Worm (Caenorhabditis elegans) whole organism, L1 larva: ENCODE results near the gene srx-93.

Experiments used
- C04F5.9 ChIP-seq: sonication (generic microtip); optimal IDR thresholded peaks from 2 replicates; lab custom pipeline; 2016; ENCODE audit warnings: missing genetic modification characterization, missing compliant biosample characterization
- C16A3.4 ChIP-seq: fragments of 150-350 bp; optimal IDR thresholded peaks from 2 replicates; lab custom pipeline; 2014; ENCODE audit warnings: missing biosample characterization, missing genetic modification characterization
- F16B12.6 ChIP-seq: fragments of 150-350 bp; optimal IDR thresholded peaks from 2 replicates; lab custom pipeline; 2014; ENCODE audit warnings: missing biosample characterization, missing genetic modification characterization
- aha-1 ChIP-seq: fragments of 150-350 bp; optimal IDR thresholded peaks from 2 replicates; lab custom pipeline; 2014; ENCODE audit warnings: missing biosample characterization, missing genetic modification characterization
- ceh-8 ChIP-seq: fragments of 200-800 bp; sonication (Bioruptor generic); optimal IDR thresholded peaks from 2 replicates; lab custom pipeline; 2018; ENCODE audit warnings: mild to moderate bottlenecking, missing genetic modification characterization, moderate library complexity, missing compliant biosample characterization
- ceh-82 ChIP-seq, 3 experiments: fragments of 150-350 bp in 1 of 3; sonication (generic microtip) in 2 of 3; optimal IDR thresholded peaks; 2 replicates each; lab custom pipeline; 2014 to 2017; ENCODE audit warnings: missing biosample characterization in 3 of 3, missing genetic modification characterization in 3 of 3
- ceh-88 ChIP-seq: fragments of 200-800 bp; sonication (Bioruptor generic); IDR thresholded peaks from 2 replicates; pipeline ENCODE4 v1.3.6; 2022; ENCODE audit warnings: missing genetic modification characterization, missing compliant biosample characterization
- ces-1 ChIP-seq: fragments of 150-350 bp; optimal IDR thresholded peaks from 2 replicates; lab custom pipeline; 2014; ENCODE audit warnings: missing biosample characterization, missing genetic modification reagents, missing genetic modification characterization
- dpl-1 ChIP-seq, 3 experiments: fragments of 150-350 bp in 2 of 3; sonication (generic microtip) in 1 of 3; optimal IDR thresholded peaks; 2 replicates each; lab custom pipeline; 2014 to 2017; ENCODE audit warnings: missing biosample characterization in 3 of 3, missing genetic modification characterization in 3 of 3, missing genetic modification reagents in 3 of 3
- dsc-1 ChIP-seq: sonication (generic microtip); optimal IDR thresholded peaks from 2 replicates; lab custom pipeline; 2016; ENCODE audit warnings: mild to moderate bottlenecking, missing genetic modification characterization, missing compliant biosample characterization
- efl-1 ChIP-seq, 4 experiments: fragments of 150-350 bp; optimal IDR thresholded peaks in 3 of 4; peaks in 1 of 4; 1 replicate in 1 of 4; 2 replicates in 3 of 4; lab custom pipeline; 2014; ENCODE audit warnings: missing biosample characterization in 2 of 4, missing genetic modification characterization in 2 of 4, missing genetic modification reagents in 2 of 4
- efl-3 ChIP-seq: fragments of 200-800 bp; sonication (Bioruptor generic); optimal IDR thresholded peaks from 2 replicates; lab custom pipeline; 2018; ENCODE audit warnings: mild to moderate bottlenecking, missing genetic modification characterization, missing compliant biosample characterization
- egl-27 ChIP-seq, 2 experiments: fragments of 150-350 bp in 1 of 2; sonication (generic microtip); optimal IDR thresholded peaks; 3 replicates each; lab custom pipeline; 2017 to 2018; ENCODE audit warnings: missing biosample characterization in 2 of 2, missing genetic modification characterization in 2 of 2, missing genetic modification reagents in 2 of 2
- elt-2 ChIP-seq: sonication (generic microtip); optimal IDR thresholded peaks from 2 replicates; lab custom pipeline; 2016; ENCODE audit warnings: missing genetic modification characterization, mild to moderate bottlenecking, inconsistent platforms, missing compliant biosample characterization, missing genetic modification reagents
- ets-5 ChIP-seq: fragments of 200-800 bp; sonication (Bioruptor generic); IDR thresholded peaks from 2 replicates; pipeline ENCODE4 v1.3.6; 2022; ENCODE audit warnings: missing genetic modification characterization, missing compliant biosample characterization
- fkh-10 ChIP-seq: sonication (generic microtip); optimal IDR thresholded peaks from 2 replicates; lab custom pipeline; 2017; ENCODE audit warnings: missing biosample characterization, missing genetic modification reagents, missing genetic modification characterization
- fkh-8 ChIP-seq: sonication (generic microtip); optimal IDR thresholded peaks from 2 replicates; lab custom pipeline; 2016; ENCODE audit warnings: mild to moderate bottlenecking, missing genetic modification characterization, missing compliant biosample characterization
- fos-1 ChIP-seq: fragments of 150-350 bp; optimal IDR thresholded peaks from 2 replicates; lab custom pipeline; 2014; ENCODE audit warnings: missing biosample characterization, missing genetic modification characterization
- grh-1 ChIP-seq: fragments of 200-800 bp; sonication (Bioruptor generic); IDR thresholded peaks from 2 replicates; pipeline ENCODE4 v1.3.6; 2022; ENCODE audit warnings: missing genetic modification reagents, missing genetic modification characterization, missing compliant biosample characterization
- hlh-4 ChIP-seq: sonication (generic microtip); optimal IDR thresholded peaks from 2 replicates; lab custom pipeline; 2016; ENCODE audit warnings: mild to moderate bottlenecking, missing genetic modification characterization, missing compliant biosample characterization
- hpl-2 ChIP-seq: fragments of 150-350 bp; optimal IDR thresholded peaks from 2 replicates; lab custom pipeline; 2014; ENCODE audit warnings: missing biosample characterization, missing genetic modification reagents, missing genetic modification characterization
- lin-14 ChIP-seq: fragments of 200-800 bp; sonication (Bioruptor generic); optimal IDR thresholded peaks from 2 replicates; lab custom pipeline; 2018; ENCODE audit warnings: mild to moderate bottlenecking, missing genetic modification characterization, moderate library complexity, missing compliant biosample characterization
- lin-35 ChIP-seq, 2 experiments: fragments of 150-350 bp; optimal IDR thresholded peaks; 2 replicates each; lab custom pipeline; 2014; ENCODE audit warnings: missing biosample characterization in 2 of 2, missing genetic modification characterization in 2 of 2, missing genetic modification reagents in 2 of 2
- lir-3 ChIP-seq: sonication (generic microtip); optimal IDR thresholded peaks from 2 replicates; lab custom pipeline; 2016; ENCODE audit warnings: mild to moderate bottlenecking, missing genetic modification characterization, moderate library complexity, missing compliant biosample characterization; ENCODE audit not compliant: poor library complexity
- lsy-2 ChIP-seq, 2 experiments: fragments of 150-350 bp; optimal IDR thresholded peaks; 2 replicates each; lab custom pipeline; 2014; ENCODE audit warnings: missing biosample characterization in 2 of 2, missing genetic modification characterization in 2 of 2
- mab-9 ChIP-seq: fragments of 200-800 bp; sonication (Bioruptor generic); IDR thresholded peaks from 2 replicates; pipeline ENCODE4 v1.3.6; 2022; ENCODE audit warnings: missing genetic modification reagents, missing genetic modification characterization, missing compliant biosample characterization
- mef-2 ChIP-seq: fragments of 150-350 bp; optimal IDR thresholded peaks from 2 replicates; lab custom pipeline; 2014; ENCODE audit warnings: missing biosample characterization, missing genetic modification characterization
- nhr-11 ChIP-seq: fragments of 150-350 bp; optimal IDR thresholded peaks from 2 replicates; lab custom pipeline; 2014; ENCODE audit warnings: missing biosample characterization, missing genetic modification characterization
- nhr-12 ChIP-seq: sonication (generic microtip); optimal IDR thresholded peaks from 2 replicates; lab custom pipeline; 2017; ENCODE audit warnings: missing biosample characterization, missing genetic modification characterization
- nhr-237 ChIP-seq: fragments of 150-350 bp; optimal IDR thresholded peaks from 2 replicates; lab custom pipeline; 2014; ENCODE audit warnings: missing biosample characterization, missing genetic modification characterization
- nhr-71 ChIP-seq: sonication (generic microtip); optimal IDR thresholded peaks from 2 replicates; lab custom pipeline; 2016; ENCODE audit warnings: mild to moderate bottlenecking, missing genetic modification characterization, moderate library complexity, missing compliant biosample characterization
- nhr-76 ChIP-seq: sonication (generic microtip); optimal IDR thresholded peaks from 2 replicates; lab custom pipeline; 2017; ENCODE audit warnings: missing biosample characterization, missing genetic modification characterization
- nhr-84 ChIP-seq: sonication (generic microtip); optimal IDR thresholded peaks from 2 replicates; lab custom pipeline; 2017; ENCODE audit warnings: missing biosample characterization, missing genetic modification characterization
- nhr-85 ChIP-seq: sonication (generic microtip); peaks from one replicate; lab custom pipeline; 2016; ENCODE audit warnings: missing genetic modification characterization, inconsistent platforms, missing compliant biosample characterization
- nhr-90 ChIP-seq: sonication (generic microtip); optimal IDR thresholded peaks from 2 replicates; lab custom pipeline; 2016; ENCODE audit warnings: mild to moderate bottlenecking, missing genetic modification characterization, missing compliant biosample characterization; ENCODE audit not compliant: poor library complexity
- pqm-1 ChIP-seq: sonication (generic microtip); optimal IDR thresholded peaks from 3 replicates; lab custom pipeline; 2017; ENCODE audit warnings: missing biosample characterization, missing genetic modification characterization
- rnt-1 ChIP-seq: sonication (generic microtip); optimal IDR thresholded peaks from 2 replicates; lab custom pipeline; 2016; ENCODE audit warnings: mild to moderate bottlenecking, missing genetic modification characterization, moderate library complexity, missing compliant biosample characterization
- snpc-4 ChIP-seq: fragments of 150-350 bp; optimal IDR thresholded peaks from 2 replicates; lab custom pipeline; 2014; ENCODE audit warnings: missing biosample characterization, missing genetic modification characterization
- tbx-2 ChIP-seq: sonication (generic microtip); optimal IDR thresholded peaks from 2 replicates; lab custom pipeline; 2016; ENCODE audit warnings: missing genetic modification characterization, missing compliant biosample characterization
- unc-86 ChIP-seq: sonication (generic microtip); optimal IDR thresholded peaks from 2 replicates; lab custom pipeline; 2016; ENCODE audit warnings: missing genetic modification characterization, missing compliant biosample characterization
- vab-15 ChIP-seq: sonication (generic microtip); optimal IDR thresholded peaks from 2 replicates; lab custom pipeline; 2017; ENCODE audit warnings: missing genotype, mild to moderate bottlenecking, missing genetic modification characterization, missing compliant biosample characterization
- zip-4 ChIP-seq: fragments of 200-800 bp; sonication (Bioruptor generic); optimal IDR thresholded peaks from 2 replicates; lab custom pipeline; 2018; ENCODE audit warnings: mild to moderate bottlenecking, missing genetic modification characterization, moderate library complexity, missing compliant biosample characterization

The srx-93 gene

DNA sequence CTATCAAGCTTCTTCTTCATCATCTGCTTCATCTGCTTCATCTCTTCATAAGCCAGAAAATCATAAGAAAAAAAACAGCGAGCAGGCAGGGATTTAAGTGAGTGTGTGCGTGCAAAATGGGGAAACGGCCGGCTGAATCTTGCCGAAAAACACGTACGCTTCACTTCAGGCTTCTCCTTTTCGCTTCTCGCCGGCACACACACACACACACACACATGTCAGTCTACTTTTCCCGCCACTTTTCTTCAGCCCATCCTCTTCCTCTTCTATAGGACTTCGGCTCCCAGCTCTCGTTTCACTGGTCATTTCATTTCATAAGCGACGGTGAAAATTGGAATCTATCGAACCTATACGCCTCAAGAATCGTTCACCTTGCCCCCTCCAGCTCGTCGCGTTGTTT lies 41.3 kb downstream of the srx-93 start:
- TF ChIP-seq efl-1 (optimal IDR thresholded peaks at IDR 0.05; lab: Kevin White, UChicago), result no peak
- TF ChIP-seq efl-1 (GFP tag; optimal IDR thresholded peaks at IDR 0.05 in 1 of 2; lab: Kevin White, UChicago), result peak in 1 of 2 experiments; percentile 88
- TF ChIP-seq nhr-76 (tag; lab: Kevin White, UChicago), result no peak
- TF ChIP-seq dpl-1 (GFP tag; optimal IDR thresholded peaks at IDR 0.05; lab: Kevin White, UChicago), result peak in 1 of 3 experiments; percentile 11
- TF ChIP-seq nhr-85 (tag; lab: Kevin White, UChicago), result no peak
- TF ChIP-seq fkh-8 (tag; lab: Kevin White, UChicago), result peak; percentile 27
- no peak for TF ChIP-seq ets-5
- TF ChIP-seq dsc-1 (tag; lab: Kevin White, UChicago), result peak; percentile 6
- no peak for TF ChIP-seq mab-9 (GFP tag; lab: Robert Waterston, UW)
- peak; percentile 29 for TF ChIP-seq lin-14
- TF ChIP-seq unc-86 (tag; lab: Kevin White, UChicago), result no peak
- TF ChIP-seq snpc-4, result no peak
- TF ChIP-seq ces-1, result no peak
- TF ChIP-seq rnt-1, result no peak

ce11 chrV:3578813-3579212 lies 41.7 kb downstream of the srx-93 start, which contains the start of gene pygl-1:
Gene pygl-1 (plus strand): TSS chrV:3579023.
- TF ChIP-seq F16B12.6 (tag; lab: Kevin White, UChicago) (peak; percentile 32), pqm-1 (no peak), aha-1 (tag; lab: Kevin White, UChicago) (no peak), vab-15 (tag; lab: Kevin White, UChicago) (no peak), mab-9 (GFP tag; lab: Robert Waterston, UW) (no peak), rnt-1 (no peak), ceh-8 (GFP tag; lab: Kevin White, UChicago) (no peak), hpl-2 (GFP tag; lab: Kevin White, UChicago) (no peak), nhr-237 (tag; lab: Kevin White, UChicago) (no peak), C04F5.9 (tag; lab: Kevin White, UChicago) (no peak), nhr-71 (tag; lab: Kevin White, UChicago) (no peak), nhr-90 (no peak), lsy-2 (tag; optimal IDR thresholded peaks at IDR 0.05; lab: Kevin White, UChicago) (peak; percentile 64 to 92), ceh-88 (no peak), ceh-82 (tag; optimal IDR thresholded peaks at IDR 0.05; lab: Kevin White, UChicago) (no peak), fos-1 (tag; lab: Kevin White, UChicago) (no peak), egl-27 (tag; optimal IDR thresholded peaks at IDR 0.05; lab: Kevin White, UChicago) (no peak), lir-3 (no peak), mef-2 (no peak), grh-1 (GFP tag; lab: Robert Waterston, UW) (no peak), nhr-84 (no peak), snpc-4 (no peak), hlh-4 (tag; lab: Kevin White, UChicago) (no peak), nhr-76 (tag; lab: Kevin White, UChicago) (no peak), tbx-2 (tag; lab: Kevin White, UChicago) (no peak), lin-35 (GFP tag; optimal IDR thresholded peaks at IDR 0.05; lab: Kevin White, UChicago) (peak; percentile 6 to 54), C16A3.4 (tag; lab: Kevin White, UChicago) (no peak), efl-1 (optimal IDR thresholded peaks at IDR 0.05; lab: Kevin White, UChicago) (peak; percentile 46 to 73), efl-1 (GFP tag; optimal IDR thresholded peaks at IDR 0.05 in 1 of 2; lab: Kevin White, UChicago) (peak; percentile 64 to 90), nhr-12 (no peak), dpl-1 (GFP tag; optimal IDR thresholded peaks at IDR 0.05; lab: Kevin White, UChicago) (peak in 2 of 3 experiments; percentile 24 to 70), elt-2 (tag; lab: Kevin White, UChicago) (no peak), nhr-11 (tag; lab: Kevin White, UChicago) (no peak), efl-3 (GFP tag; lab: Kevin White, UChicago) (no peak), zip-4 (no peak), nhr-85 (tag; lab: Kevin White, UChicago) (no peak), fkh-10 (GFP tag; lab: Kevin White, UChicago) (no peak)
